Fruit fly (Drosophila melanogaster) whole organism, wandering third instar larva: ENCODE data around the gene CG5103.

Experiments
- Abd-B ChIP-seq: fragments of >200 bp; optimal IDR thresholded peaks from 2 replicates; lab custom pipeline; 2017; ENCODE audit warnings: missing biosample characterization, missing genetic modification characterization
- CG32264 ChIP-seq: fragments of 200-800 bp; sonication (Bioruptor generic); optimal IDR thresholded peaks from 2 replicates; lab custom pipeline; 2016; ENCODE audit warnings: missing biosample characterization, missing genetic modification characterization
- CG9705 ChIP-seq: fragments of 200-800 bp; sonication (Bioruptor generic); optimal IDR thresholded peaks from 2 replicates; lab custom pipeline; 2018; ENCODE audit warnings: missing biosample characterization, mild to moderate bottlenecking, missing genetic modification characterization
- CrebA ChIP-seq: fragments of 200-800 bp; sonication (Bioruptor generic); optimal IDR thresholded peaks from 2 replicates; lab custom pipeline; 2016; ENCODE audit warnings: missing biosample characterization, mild to moderate bottlenecking, missing genetic modification characterization, borderline replicate concordance
- Dfd ChIP-seq: fragments of >200 bp; optimal IDR thresholded peaks from 2 replicates; lab custom pipeline; 2017; ENCODE audit warnings: missing biosample characterization, missing genetic modification characterization
- Dif ChIP-seq: fragments of 200-275, 200-300 bp; sonication (Bioruptor generic); optimal IDR thresholded peaks from 2 replicates; lab custom pipeline; 2018; ENCODE audit warnings: missing biosample characterization, missing genetic modification characterization; ENCODE audit not compliant: partially characterized antibody
- GATAd ChIP-seq: sonication (Bioruptor generic); optimal IDR thresholded peaks from 2 replicates; lab custom pipeline; 2016; ENCODE audit warnings: missing biosample characterization, missing genetic modification characterization
- HLH106 ChIP-seq: fragments of 200-800 bp; optimal IDR thresholded peaks from 3 replicates; lab custom pipeline; 2019; ENCODE audit warnings: missing biosample characterization, mild to moderate bottlenecking, missing genetic modification characterization, moderate library complexity
- Hnf4 ChIP-seq: fragments of 200-800 bp; sonication (Bioruptor generic); optimal IDR thresholded peaks from 2 replicates; lab custom pipeline; 2016; ENCODE audit warnings: missing biosample characterization, mild to moderate bottlenecking, missing genetic modification characterization
- Hr78 ChIP-seq: fragments of >200 bp; optimal IDR thresholded peaks from 2 replicates; lab custom pipeline; 2017; ENCODE audit warnings: missing biosample characterization, missing genetic modification characterization
- Hr83 ChIP-seq: fragments of 200-300 bp; sonication (Bioruptor generic); optimal IDR thresholded peaks from 2 replicates; lab custom pipeline; 2016; ENCODE audit warnings: missing biosample characterization, mild to moderate bottlenecking, missing genetic modification characterization, moderate library complexity; ENCODE audit not compliant: poor library complexity, severe bottlenecking
- Jra ChIP-seq: sonication (Bioruptor generic); optimal IDR thresholded peaks from 2 replicates; lab custom pipeline; 2016; ENCODE audit warnings: missing biosample characterization, missing genetic modification characterization
- Mio ChIP-seq: sonication (Bioruptor generic); optimal IDR thresholded peaks from 2 replicates; lab custom pipeline; 2016; ENCODE audit warnings: missing biosample characterization, missing genetic modification characterization
- Myc ChIP-seq: fragments of >200 bp; optimal IDR thresholded peaks from 2 replicates; lab custom pipeline; 2017
- N ChIP-seq: fragments of >200 bp; optimal IDR thresholded peaks from 2 replicates; lab custom pipeline; 2018; ENCODE audit warnings: missing biosample characterization, missing external identifiers, missing genetic modification characterization
- OdsH ChIP-seq: fragments of 200-800 bp; sonication (Bioruptor generic); optimal IDR thresholded peaks from 2 replicates; lab custom pipeline; 2016; ENCODE audit warnings: missing biosample characterization, mild to moderate bottlenecking, missing genetic modification characterization
- Rel ChIP-seq, 2 experiments: fragments of 200-800 bp; sonication (Bioruptor generic) in 1 of 2; optimal IDR thresholded peaks; 2 replicates in 1 of 2; 3 replicates in 1 of 2; lab custom pipeline; 2016 to 2019; ENCODE audit warnings: mild to moderate bottlenecking in 2 of 2, missing biosample characterization in 2 of 2, missing genetic modification characterization in 2 of 2, moderate library complexity in 1 of 2
- Sp1 ChIP-seq: fragments of 200-800 bp; sonication (Bioruptor generic); optimal IDR thresholded peaks from 3 replicates; lab custom pipeline; 2019; ENCODE audit warnings: missing biosample characterization, mild to moderate bottlenecking, missing genetic modification characterization, moderate library complexity
- Vsx2 ChIP-seq: fragments of 200-300, 225-300 bp; sonication (Bioruptor generic); optimal IDR thresholded peaks from 2 replicates; lab custom pipeline; 2018; ENCODE audit warnings: missing biosample characterization, missing genetic modification characterization; ENCODE audit not compliant: partially characterized antibody
- br ChIP-seq: fragments of 200-800 bp; sonication (Bioruptor generic); optimal IDR thresholded peaks from 2 replicates; lab custom pipeline; 2016; ENCODE audit warnings: missing biosample characterization, missing genetic modification characterization
- brk ChIP-seq: fragments of 200-800 bp; sonication (Bioruptor generic); optimal IDR thresholded peaks from 2 replicates; lab custom pipeline; 2016; ENCODE audit warnings: missing biosample characterization, mild to moderate bottlenecking, missing genetic modification characterization
- dl ChIP-seq, 2 experiments: fragments of 175-275, 200-275 bp in 1 of 2; fragments of 200-275 bp in 1 of 2; sonication (Bioruptor generic); optimal IDR thresholded peaks; lab custom pipeline; 2018; ENCODE audit warnings: mild to moderate bottlenecking in 2 of 2, missing biosample characterization in 2 of 2, missing genetic modification characterization in 2 of 2, moderate library complexity in 2 of 2; ENCODE audit not compliant: partially characterized antibody in 2 of 2, insufficient read depth in 1 of 2
- dmrt93B ChIP-seq: fragments of 200-800 bp; sonication (Bioruptor generic); optimal IDR thresholded peaks from 2 replicates; lab custom pipeline; 2018; ENCODE audit warnings: missing biosample characterization, mild to moderate bottlenecking, missing genetic modification characterization
- dsf ChIP-seq: sonication (Bioruptor generic); optimal IDR thresholded peaks from 2 replicates; lab custom pipeline; 2016; ENCODE audit warnings: missing biosample characterization, missing genetic modification characterization, borderline replicate concordance
- ey ChIP-seq: fragments of 200-800 bp; sonication (Bioruptor generic); optimal IDR thresholded peaks from 2 replicates; lab custom pipeline; 2016; ENCODE audit warnings: missing biosample characterization, missing genetic modification characterization
- foxo ChIP-seq, 2 experiments: fragments of 200-800 bp; sonication (Bioruptor generic); optimal IDR thresholded peaks; 2 replicates in 1 of 2; 3 replicates in 1 of 2; lab custom pipeline; 2016 to 2017; ENCODE audit warnings: missing biosample characterization in 2 of 2, missing genetic modification characterization in 2 of 2
- fru ChIP-seq: fragments of 200-800 bp; sonication (Bioruptor generic); optimal IDR thresholded peaks from 3 replicates; lab custom pipeline; 2016; ENCODE audit warnings: missing biosample characterization, mild to moderate bottlenecking, missing genetic modification characterization
- h ChIP-seq: fragments of 200-800 bp; sonication (Bioruptor generic); optimal IDR thresholded peaks from 3 replicates; lab custom pipeline; 2016; ENCODE audit warnings: missing biosample characterization, mild to moderate bottlenecking, missing genetic modification characterization
- jim ChIP-seq: fragments of 175-275, 200-325 bp; sonication (Bioruptor generic); optimal IDR thresholded peaks from 2 replicates; lab custom pipeline; 2016; ENCODE audit warnings: missing biosample characterization, mild to moderate bottlenecking, missing genetic modification characterization
- lola ChIP-seq: fragments of >200 bp; optimal IDR thresholded peaks from 2 replicates; lab custom pipeline; 2017; ENCODE audit warnings: missing biosample characterization, missing genetic modification characterization
- pan ChIP-seq: fragments of >200 bp; optimal IDR thresholded peaks from 2 replicates; lab custom pipeline; 2017
- psq ChIP-seq: fragments of 200-800 bp; sonication (Bioruptor generic); optimal IDR thresholded peaks from 3 replicates; lab custom pipeline; 2017; ENCODE audit warnings: missing biosample characterization, mild to moderate bottlenecking, missing genetic modification characterization, moderate library complexity
- rgr ChIP-seq: fragments of 200-800 bp; sonication (Bioruptor generic); optimal IDR thresholded peaks from 3 replicates; lab custom pipeline; 2016; ENCODE audit warnings: missing biosample characterization, mild to moderate bottlenecking, missing genetic modification characterization
- sage ChIP-seq: fragments of 200-800 bp; sonication (Bioruptor generic); optimal IDR thresholded peaks from 2 replicates; lab custom pipeline; 2016; ENCODE audit warnings: missing biosample characterization, mild to moderate bottlenecking, missing genetic modification characterization
- sv ChIP-seq: fragments of 200-800 bp; sonication (Bioruptor generic); optimal IDR thresholded peaks from 3 replicates; lab custom pipeline; 2016; ENCODE audit warnings: missing biosample characterization, missing genetic modification characterization
- tai ChIP-seq: sonication (Bioruptor generic); optimal IDR thresholded peaks from 2 replicates; lab custom pipeline; 2016; ENCODE audit warnings: missing biosample characterization, missing genetic modification characterization
- usp ChIP-seq: fragments of >200 bp; optimal IDR thresholded peaks from 2 replicates; lab custom pipeline; 2017; ENCODE audit warnings: missing biosample characterization, missing genetic modification characterization
- woc ChIP-seq: sonication (Bioruptor generic); optimal IDR thresholded peaks from 2 replicates; lab custom pipeline; 2016; ENCODE audit warnings: missing biosample characterization, mild to moderate bottlenecking, missing genetic modification characterization

The CG5103 gene

dm6 chr3L:18275888-18276287, 18.2 kb downstream of the CG5103 start:
- peak; percentile 46 for TF ChIP-seq fru (GFP tag; lab: Kevin White, UChicago)
- no peak for TF ChIP-seq Dif (GFP tag; lab: Kevin White, UChicago)
- no peak for TF ChIP-seq CrebA (GFP tag; lab: Kevin White, UChicago)
- TF ChIP-seq woc: peak; percentile 42
- no peak for TF ChIP-seq lola (GFP tag; lab: Kevin White, UChicago)
- TF ChIP-seq Vsx2 (GFP tag; lab: Kevin White, UChicago): no peak
- TF ChIP-seq Hnf4 (GFP tag; lab: Kevin White, UChicago): peak; percentile 6
- no peak for TF ChIP-seq sage (GFP tag; lab: Kevin White, UChicago)
- TF ChIP-seq CG32264 (GFP tag; lab: Kevin White, UChicago): no peak
- no peak for TF ChIP-seq N (GFP tag; lab: Kevin White, UChicago)
- TF ChIP-seq Jra (GFP tag; lab: Kevin White, UChicago): no peak
- TF ChIP-seq dmrt93B (GFP tag; lab: Kevin White, UChicago): no peak
- TF ChIP-seq Mio (GFP tag; lab: Kevin White, UChicago): no peak
- TF ChIP-seq br (GFP tag; lab: Kevin White, UChicago): peak; percentile 26
- no peak for TF ChIP-seq Myc (lab: Kevin White, UChicago)
- peak; percentile 26 for TF ChIP-seq HLH106 (tag; lab: Kevin White, UChicago)
- no peak for TF ChIP-seq brk
- TF ChIP-seq dl (GFP tag; optimal IDR thresholded peaks at IDR 0.05; lab: Kevin White, UChicago; ENCODE audit: insufficient read depth in 1 of 2, partially characterized antibody in 2 of 2): no peak
- no peak for TF ChIP-seq Rel (GFP tag; optimal IDR thresholded peaks at IDR 0.05; lab: Kevin White, UChicago)
- no peak for TF ChIP-seq Rel (tag; optimal IDR thresholded peaks at IDR 0.05; lab: Kevin White, UChicago)
- peak in 1 of 2 experiments; percentile 48 for TF ChIP-seq foxo (GFP tag; optimal IDR thresholded peaks at IDR 0.05; lab: Kevin White, UChicago)
- peak; percentile 18 for TF ChIP-seq OdsH (GFP tag; lab: Kevin White, UChicago)
- TF ChIP-seq Hr83: no peak
- TF ChIP-seq pan (lab: Kevin White, UChicago): no peak
- no peak for TF ChIP-seq tai (GFP tag; lab: Kevin White, UChicago)
- TF ChIP-seq Sp1: no peak
- no peak for TF ChIP-seq CG9705 (GFP tag; lab: Kevin White, UChicago)
- TF ChIP-seq Hr78 (GFP tag; lab: Kevin White, UChicago): no peak
- TF ChIP-seq rgr (GFP tag; lab: Kevin White, UChicago): no peak
- no peak for TF ChIP-seq GATAd (GFP tag; lab: Kevin White, UChicago)
- TF ChIP-seq h: no peak
- no peak for TF ChIP-seq psq (GFP tag; lab: Kevin White, UChicago)
- TF ChIP-seq usp (GFP tag; lab: Kevin White, UChicago): no peak
- TF ChIP-seq dsf (GFP tag; lab: Kevin White, UChicago): no peak
- TF ChIP-seq ey (GFP tag; lab: Kevin White, UChicago): peak; percentile 6
- no peak for TF ChIP-seq sv (GFP tag; lab: Kevin White, UChicago)
- TF ChIP-seq jim (GFP tag; lab: Kevin White, UChicago): no peak
- TF ChIP-seq Abd-B (GFP tag; lab: Kevin White, UChicago): no peak
- TF ChIP-seq Dfd (GFP tag; lab: Kevin White, UChicago): no peak
- TF ChIP-seq, all 38 proteins: peak for 8

DNA sequence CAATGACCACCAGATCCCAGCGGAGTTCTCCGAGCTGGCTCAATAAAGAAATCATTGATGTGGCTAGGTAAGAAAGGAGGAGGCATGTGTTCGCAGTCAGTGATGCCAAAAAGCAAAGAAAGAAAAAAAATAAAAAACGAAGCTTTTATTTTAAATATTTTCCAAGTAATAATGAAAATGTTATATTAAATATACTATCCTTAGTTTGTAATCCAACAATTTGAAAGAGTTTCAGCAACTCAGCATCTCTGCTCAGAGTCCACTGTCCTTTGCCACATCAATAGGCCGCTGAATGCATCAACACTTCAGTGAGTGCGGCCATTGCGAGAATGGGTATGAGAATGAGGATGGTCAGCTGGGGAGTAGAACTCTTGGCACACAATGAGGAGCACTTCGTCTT, 19.9 kb downstream of the CG5103 start:
- peak; percentile 25 for TF ChIP-seq rgr (GFP tag; lab: Kevin White, UChicago)
- no peak for TF ChIP-seq Hnf4 (GFP tag; lab: Kevin White, UChicago)
- TF ChIP-seq sv (GFP tag; lab: Kevin White, UChicago): no peak
- no peak for TF ChIP-seq h
- no peak for TF ChIP-seq Hr78 (GFP tag; lab: Kevin White, UChicago)
- no peak for TF ChIP-seq fru (GFP tag; lab: Kevin White, UChicago)
- no peak for TF ChIP-seq usp (GFP tag; lab: Kevin White, UChicago)
- TF ChIP-seq foxo (GFP tag; optimal IDR thresholded peaks at IDR 0.05; lab: Kevin White, UChicago): peak in 1 of 2 experiments; percentile 25
- peak; percentile 20 for TF ChIP-seq ey (GFP tag; lab: Kevin White, UChicago)
- TF ChIP-seq dsf (GFP tag; lab: Kevin White, UChicago): no peak
- TF ChIP-seq jim (GFP tag; lab: Kevin White, UChicago): no peak
- no peak for TF ChIP-seq Vsx2 (GFP tag; lab: Kevin White, UChicago)
- TF ChIP-seq, all 38 proteins: peak for 3
